Worm (Caenorhabditis elegans) whole organism, L1 larva: ENCODE results near the gene T05E12.3.

Experiments
- ama-1 ChIP-seq: fragments of 150-350 bp; optimal IDR thresholded peaks from 2 replicates; lab custom pipeline; 2014
- efl-1 ChIP-seq, 4 experiments: fragments of 150-350 bp; optimal IDR thresholded peaks in 3 of 4; peaks in 1 of 4; 1 replicate in 1 of 4; 2 replicates in 3 of 4; lab custom pipeline; 2014; ENCODE audit warnings: missing biosample characterization in 2 of 4, missing genetic modification characterization in 2 of 4, missing genetic modification reagents in 2 of 4
- lir-3 ChIP-seq: sonication (generic microtip); optimal IDR thresholded peaks from 2 replicates; lab custom pipeline; 2016; ENCODE audit warnings: mild to moderate bottlenecking, missing genetic modification characterization, moderate library complexity, missing compliant biosample characterization; ENCODE audit not compliant: poor library complexity
- mdl-1 ChIP-seq, 2 experiments: fragments of 150-350 bp; optimal IDR thresholded peaks; 2 replicates each; lab custom pipeline; 2014 to 2017; ENCODE audit warnings: missing biosample characterization in 2 of 2, missing genetic modification characterization in 2 of 2, inconsistent platforms in 1 of 2
- nhr-12 ChIP-seq: sonication (generic microtip); optimal IDR thresholded peaks from 2 replicates; lab custom pipeline; 2017; ENCODE audit warnings: missing biosample characterization, missing genetic modification characterization
- nhr-28 ChIP-seq: fragments of 150-350 bp; optimal IDR thresholded peaks from 2 replicates; lab custom pipeline; 2014; ENCODE audit warnings: missing biosample characterization, missing genetic modification characterization
- nhr-85 ChIP-seq: sonication (generic microtip); peaks from one replicate; lab custom pipeline; 2016; ENCODE audit warnings: missing genetic modification characterization, inconsistent platforms, missing compliant biosample characterization
- rnt-1 ChIP-seq: sonication (generic microtip); optimal IDR thresholded peaks from 2 replicates; lab custom pipeline; 2016; ENCODE audit warnings: mild to moderate bottlenecking, missing genetic modification characterization, moderate library complexity, missing compliant biosample characterization
- tlp-1 ChIP-seq: fragments of 150-350 bp; optimal IDR thresholded peaks from 2 replicates; lab custom pipeline; 2014; ENCODE audit warnings: missing biosample characterization, missing genetic modification characterization
- vab-15 ChIP-seq: sonication (generic microtip); optimal IDR thresholded peaks from 2 replicates; lab custom pipeline; 2017; ENCODE audit warnings: missing genotype, mild to moderate bottlenecking, missing genetic modification characterization, missing compliant biosample characterization

- TF ChIP-seq nhr-85 (tag; lab: Kevin White, UChicago) (no peak), mdl-1 (tag; optimal IDR thresholded peaks at IDR 0.05; lab: Kevin White, UChicago) (no peak), nhr-28 (no peak), rnt-1 (tag; lab: Kevin White, UChicago) (no peak), tlp-1 (tag; lab: Kevin White, UChicago) (no peak), ama-1 (lab: Kevin White, UChicago) (no peak), lir-3 (no peak), vab-15 (tag; lab: Kevin White, UChicago) (no peak), nhr-12 (no peak), efl-1 (optimal IDR thresholded peaks at IDR 0.05; lab: Kevin White, UChicago) (no peak), efl-1 (GFP tag; optimal IDR thresholded peaks at IDR 0.05 in 1 of 2; lab: Kevin White, UChicago) (peak in 1 of 2 experiments; percentile 34)
Measured at ce11 chrV:17098669-17099068, 20.9 kb upstream of the T05E12.3 start, which contains the start of the genes ZK218.3 and ZK218.4.
